Fruit fly (Drosophila melanogaster) whole organism, wandering third instar larva: Measurements from ENCODE around the gene Golgin84.

Experiments
- Dif ChIP-seq: fragments of 200-275, 200-300 bp; sonication (Bioruptor generic); optimal IDR thresholded peaks from 2 replicates; lab custom pipeline; 2018; ENCODE audit warnings: missing biosample characterization, missing genetic modification characterization; ENCODE audit not compliant: partially characterized antibody
- OdsH ChIP-seq: fragments of 200-800 bp; sonication (Bioruptor generic); optimal IDR thresholded peaks from 2 replicates; lab custom pipeline; 2016; ENCODE audit warnings: missing biosample characterization, mild to moderate bottlenecking, missing genetic modification characterization
- Vsx2 ChIP-seq: fragments of 200-300, 225-300 bp; sonication (Bioruptor generic); optimal IDR thresholded peaks from 2 replicates; lab custom pipeline; 2018; ENCODE audit warnings: missing biosample characterization, missing genetic modification characterization; ENCODE audit not compliant: partially characterized antibody
- br ChIP-seq: fragments of 200-800 bp; sonication (Bioruptor generic); optimal IDR thresholded peaks from 2 replicates; lab custom pipeline; 2016; ENCODE audit warnings: missing biosample characterization, missing genetic modification characterization
- dmrt93B ChIP-seq: fragments of 200-800 bp; sonication (Bioruptor generic); optimal IDR thresholded peaks from 2 replicates; lab custom pipeline; 2018; ENCODE audit warnings: missing biosample characterization, mild to moderate bottlenecking, missing genetic modification characterization
- lola ChIP-seq: fragments of >200 bp; optimal IDR thresholded peaks from 2 replicates; lab custom pipeline; 2017; ENCODE audit warnings: missing biosample characterization, missing genetic modification characterization
- pan ChIP-seq: fragments of >200 bp; optimal IDR thresholded peaks from 2 replicates; lab custom pipeline; 2017
- psq ChIP-seq: fragments of 200-800 bp; sonication (Bioruptor generic); optimal IDR thresholded peaks from 3 replicates; lab custom pipeline; 2017; ENCODE audit warnings: missing biosample characterization, mild to moderate bottlenecking, missing genetic modification characterization, moderate library complexity
- sage ChIP-seq: fragments of 200-800 bp; sonication (Bioruptor generic); optimal IDR thresholded peaks from 2 replicates; lab custom pipeline; 2016; ENCODE audit warnings: missing biosample characterization, mild to moderate bottlenecking, missing genetic modification characterization

DNA sequence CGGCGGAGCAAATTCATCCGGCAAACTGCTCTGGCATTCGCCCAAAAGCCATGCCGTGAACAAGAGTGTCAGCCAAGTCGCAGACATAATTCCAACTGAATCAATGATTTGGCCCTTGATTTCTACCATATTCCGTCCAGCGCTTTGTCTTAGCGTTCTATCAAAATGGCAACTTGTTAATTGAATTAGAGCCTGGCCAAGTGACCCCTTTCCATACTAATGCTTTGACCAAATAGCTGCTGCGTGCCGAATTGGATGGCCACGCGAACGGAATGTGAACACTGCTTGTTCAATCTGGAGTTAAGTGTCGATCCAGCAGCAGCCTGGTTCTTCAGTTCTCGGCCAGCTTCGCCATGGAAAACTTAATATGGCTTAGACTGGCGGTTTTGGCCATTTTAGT lies 32.5 kb upstream of the Golgin84 start, which contains the start of the genes CG5768 and CG13615:
- TF ChIP-seq psq (GFP tag; lab: Kevin White, UChicago), result no peak
- TF ChIP-seq sage (GFP tag; lab: Kevin White, UChicago), result no peak
- TF ChIP-seq OdsH (GFP tag; lab: Kevin White, UChicago), result no peak
- TF ChIP-seq lola, result no peak
- TF ChIP-seq Vsx2, result no peak
- no peak for TF ChIP-seq br (GFP tag; lab: Kevin White, UChicago)
- no peak for TF ChIP-seq dmrt93B (GFP tag; lab: Kevin White, UChicago)
- TF ChIP-seq pan (lab: Kevin White, UChicago), result no peak
- TF ChIP-seq Dif (GFP tag; lab: Kevin White, UChicago), result no peak
